1 fruit fly cellular context compared by ENCODE assay signal in the genomic region with DNA sequence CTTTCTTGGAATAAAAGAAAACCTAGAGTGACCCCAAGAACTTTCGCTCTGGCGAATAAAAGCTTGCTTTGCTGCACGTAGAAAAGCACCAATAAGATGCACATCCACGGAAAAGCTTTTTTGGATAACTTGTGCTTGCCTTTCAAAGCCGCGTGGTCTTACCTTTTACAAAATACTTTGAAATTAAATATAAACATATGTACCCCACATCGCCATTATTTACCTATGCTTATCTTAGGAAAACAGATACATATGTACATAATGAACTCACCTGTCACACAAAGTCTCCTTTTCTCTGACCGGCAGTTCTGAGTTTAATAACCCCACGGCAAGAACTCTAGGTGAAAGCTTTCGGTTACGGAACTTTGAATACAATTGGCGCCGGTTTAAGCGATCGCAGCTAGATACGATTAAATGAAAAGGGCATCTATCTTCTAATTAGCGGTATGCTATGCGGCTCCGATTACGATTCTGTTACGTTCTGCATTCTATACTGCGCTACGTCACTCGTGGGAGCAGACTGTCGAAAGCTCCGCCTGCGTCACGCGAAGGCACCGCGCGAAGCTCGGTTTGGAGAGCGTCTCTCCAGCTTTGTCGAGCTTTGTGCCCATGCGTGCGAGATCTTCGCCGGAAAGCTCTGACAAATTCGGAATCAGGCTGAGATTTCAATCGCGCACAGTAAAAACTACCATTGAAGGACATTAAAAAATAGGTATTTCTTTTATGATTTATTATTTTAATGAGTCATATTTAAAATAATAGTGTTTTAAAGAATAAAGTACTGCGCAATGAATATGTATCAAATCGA.
TF ChIP-seq lines count a peak whose summit lies in the region.

Gene bip1, minus strand, starts transcription at position 524 of the 808 bp plus-strand sequence.

TF ChIP-seq in whole organism, embryonic, 481 proteins besides CTCF, POLR2A, EP300 and RAD21 (continued from another document):
- TF ChIP-seq Scr (GFP tag; IDR thresholded peaks at IDR 0.05; lab: Robert Waterston, UW; ENCODE audit: partially characterized antibody) (no peak), CG18764 (GFP tag; optimal IDR thresholded peaks at IDR 0.05; lab: Kevin White, UChicago) (no peak), p53 (GFP tag; optimal IDR thresholded peaks at IDR 0.05; lab: Kevin White, UChicago) (no peak), stc (GFP tag; IDR thresholded peaks at IDR 0.05; lab: Robert Waterston, UW) (no peak), CG2199 (GFP tag; IDR thresholded peaks at IDR 0.05; lab: Robert Waterston, UW) (no peak), CG4328 (GFP tag; optimal IDR thresholded peaks at IDR 0.05; lab: Kevin White, UChicago) (peak; percentile 35), zen (tag; optimal IDR thresholded peaks at IDR 0.05; lab: Kevin White, UChicago) (no peak), CG17829 (tag; optimal IDR thresholded peaks at IDR 0.05; lab: Kevin White, UChicago) (no peak), trem (tag; optimal IDR thresholded peaks at IDR 0.05; lab: Kevin White, UChicago) (no peak), CG13894 (tag; optimal IDR thresholded peaks at IDR 0.05; lab: Kevin White, UChicago) (no peak), CG15269 (tag; optimal IDR thresholded peaks at IDR 0.05; lab: Kevin White, UChicago) (peak; percentile 39), zen2 (GFP tag; IDR thresholded peaks at IDR 0.05; lab: Robert Waterston, UW; ENCODE audit: partially characterized antibody) (no peak), Six4 (GFP tag; optimal IDR thresholded peaks at IDR 0.05; lab: Kevin White, UChicago) (no peak), pnt (GFP tag; optimal IDR thresholded peaks at IDR 0.05; lab: Kevin White, UChicago) (no peak), wor (GFP tag; IDR thresholded peaks at IDR 0.05; lab: Robert Waterston, UW) (no peak), CG11695 (GFP tag; IDR thresholded peaks at IDR 0.05; lab: Robert Waterston, UW) (peak; percentile 27; the same call in 1 of the 3 replicates), emc (GFP tag; optimal IDR thresholded peaks at IDR 0.05; lab: Kevin White, UChicago) (no peak), tap (tag; optimal IDR thresholded peaks at IDR 0.05; lab: Kevin White, UChicago) (no peak), inv (GFP tag; IDR thresholded peaks at IDR 0.05; lab: Robert Waterston, UW; ENCODE audit: partially characterized antibody) (no peak), Hr51 (GFP tag; optimal IDR thresholded peaks at IDR 0.05; lab: Kevin White, UChicago) (peak in 1 of 2 experiments; percentile 36), sr (GFP tag; IDR thresholded peaks at IDR 0.05; lab: Robert Waterston, UW) (no peak), Dip3 (GFP tag; optimal IDR thresholded peaks at IDR 0.05; lab: Kevin White, UChicago) (no peak), Lim3 (GFP tag; IDR thresholded peaks at IDR 0.05; lab: Robert Waterston, UW) (no peak), nau (GFP tag; optimal IDR thresholded peaks at IDR 0.05; lab: Kevin White, UChicago) (peak; percentile 24), Camta (GFP tag; optimal IDR thresholded peaks at IDR 0.05; lab: Kevin White, UChicago) (no peak), CG7372 (GFP tag; IDR thresholded peaks at IDR 0.05; lab: Robert Waterston, UW) (no peak), mld (GFP tag; IDR thresholded peaks at IDR 0.05; lab: Robert Waterston, UW; ENCODE audit: partially characterized antibody) (no peak), rib (GFP tag; IDR thresholded peaks at IDR 0.05; lab: Robert Waterston, UW) (no peak), fd3F (GFP tag; optimal IDR thresholded peaks at IDR 0.05; lab: Kevin White, UChicago) (no peak), ab (GFP tag; optimal IDR thresholded peaks at IDR 0.05; lab: Kevin White, UChicago) (no peak), H2.0 (GFP tag; IDR thresholded peaks at IDR 0.05; lab: Robert Waterston, UW) (no peak)
